Worm (Caenorhabditis elegans) whole organism, midembryonic: Measurements from ENCODE around the gene ape-1.

Experiments used
- T22C8.4 ChIP-seq: fragments of 200-800 bp; sonication (Bioruptor generic); IDR thresholded peaks from 2 replicates; pipeline ENCODE4 v1.3.6; 2022; ENCODE audit warnings: missing genetic modification characterization, missing compliant biosample characterization
- klf-2 ChIP-seq: fragments of 200-800 bp; sonication (Bioruptor generic); conservative IDR thresholded peaks from 2 replicates; pipeline ENCODE4 v1.3.6; 2022; ENCODE audit warnings: missing genetic modification reagents, missing genetic modification characterization, missing compliant biosample characterization
- ztf-23 ChIP-seq: fragments of 200-800 bp; sonication (Bioruptor generic); IDR thresholded peaks from 2 replicates; pipeline ENCODE4 v1.3.6; 2022; ENCODE audit warnings: missing genetic modification reagents, missing genetic modification characterization, missing compliant biosample characterization
- ztf-29 ChIP-seq: fragments of 200-800 bp; sonication (Bioruptor generic); IDR thresholded peaks from 2 replicates; pipeline ENCODE4 v1.3.6; 2022; ENCODE audit warnings: missing genetic modification reagents, missing genetic modification characterization, missing compliant biosample characterization

ce11 chrV:11697482-11697881 lies 21.7 kb downstream of the ape-1 start:
- TF ChIP-seq T22C8.4, result no peak
- TF ChIP-seq ztf-23 (GFP tag; lab: Robert Waterston, UW), result no peak
- TF ChIP-seq ztf-29 (GFP tag; lab: Robert Waterston, UW), result no peak
- TF ChIP-seq klf-2 (GFP tag; lab: Robert Waterston, UW), result no peak
